Fruit fly (Drosophila melanogaster): ENCODE results near the gene Cpr72Ec.

Cpr72Ec gene

DNA sequence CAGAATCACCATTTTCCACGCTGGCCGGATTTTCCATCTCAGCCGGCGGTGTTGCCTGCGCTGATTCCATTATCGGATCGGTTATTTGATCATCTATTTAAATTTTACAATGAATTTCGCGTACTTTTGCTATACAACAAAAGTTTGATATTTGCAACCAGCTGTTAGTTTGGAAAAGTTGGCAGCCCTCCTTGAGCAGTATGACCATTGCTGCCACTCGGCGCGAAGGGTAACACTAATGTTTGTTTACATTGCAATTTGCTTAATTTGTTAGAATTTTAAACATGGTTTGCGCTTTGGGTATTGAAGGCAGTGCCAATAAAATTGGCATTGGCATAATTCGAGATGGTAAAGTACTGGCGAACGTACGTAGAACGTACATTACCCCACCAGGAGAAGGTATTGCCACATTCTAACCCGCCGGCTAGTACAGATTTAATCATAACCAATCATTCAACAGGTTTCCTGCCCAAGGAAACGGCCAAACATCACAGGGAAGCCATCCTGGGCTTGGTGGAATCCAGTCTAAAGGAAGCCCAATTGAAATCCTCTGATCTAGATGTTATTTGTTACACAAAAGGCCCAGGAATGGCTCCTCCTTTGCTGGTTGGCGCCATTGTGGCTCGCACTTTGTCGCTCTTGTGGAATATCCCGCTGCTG is 15.2 kb downstream of the Cpr72Ec start, which contains the start of the genes Golgin104 and Tcs3:
Golgin104 (minus strand) TSS at position 182 of the 660 bp plus-strand sequence.
Tcs3 (plus strand) TSS at position 222 of the 660 bp plus-strand sequence.
- no peak for TF ChIP-seq CG6689 (GFP tag; IDR thresholded peaks at IDR 0.05)
- no peak for TF ChIP-seq CG10462 (GFP tag; optimal IDR thresholded peaks at IDR 0.05)
- TF ChIP-seq CG13287 (GFP tag; IDR thresholded peaks at IDR 0.05; ENCODE audit: partially characterized antibody), result peak; percentile 49; the same call in 1 of the 2 replicates
- no peak for TF ChIP-seq ERR (GFP tag; optimal IDR thresholded peaks at IDR 0.05)
- no peak for TF ChIP-seq CG31388 (GFP tag; optimal IDR thresholded peaks at IDR 0.05)
- TF ChIP-seq psq (GFP tag; optimal IDR thresholded peaks at IDR 0.05), result no peak
- no peak for TF ChIP-seq so (GFP tag; IDR thresholded peaks at IDR 0.05)
- no peak for TF ChIP-seq fd64A (GFP tag; optimal IDR thresholded peaks at IDR 0.05)
- no peak for TF ChIP-seq unpg (GFP tag; optimal IDR thresholded peaks at IDR 0.05)
- no peak for TF ChIP-seq CG6654 (GFP tag; optimal IDR thresholded peaks at IDR 0.05)
- no peak for TF ChIP-seq CG8089 (GFP tag; optimal IDR thresholded peaks at IDR 0.05)
- no peak for TF ChIP-seq grau (tag; optimal IDR thresholded peaks at IDR 0.05)
- no peak for TF ChIP-seq CG1233 (GFP tag; optimal IDR thresholded peaks at IDR 0.05)
- TF ChIP-seq Bdp1 (GFP tag; optimal IDR thresholded peaks at IDR 0.05), result no peak
- no peak for TF ChIP-seq CG7786 (GFP tag; optimal IDR thresholded peaks at IDR 0.05)
- TF ChIP-seq CG12236 (GFP tag; optimal IDR thresholded peaks at IDR 0.05), result no peak
- no peak for TF ChIP-seq sna (GFP tag; IDR thresholded peaks at IDR 0.05; ENCODE audit: partially characterized antibody)
- TF ChIP-seq Xbp1 (GFP tag; optimal IDR thresholded peaks at IDR 0.05), result no peak
- TF ChIP-seq Sox100B (GFP tag; optimal IDR thresholded peaks at IDR 0.05), result no peak
- no peak for TF ChIP-seq CG12942 (GFP tag; optimal IDR thresholded peaks at IDR 0.05)
- TF ChIP-seq HmgD (GFP tag; optimal IDR thresholded peaks at IDR 0.05), result no peak
- no peak for TF ChIP-seq CG30020 (tag; optimal IDR thresholded peaks at IDR 0.05)
- no peak for TF ChIP-seq slp2 (GFP tag; optimal IDR thresholded peaks at IDR 0.05)
- TF ChIP-seq ind (GFP tag; optimal IDR thresholded peaks at IDR 0.05), result no peak
- TF ChIP-seq h (optimal IDR thresholded peaks at IDR 0.05), result no peak
- peak; percentile 19; the same call in 1 of the 2 replicates for TF ChIP-seq vvl (GFP tag; IDR thresholded peaks at IDR 0.05)
- TF ChIP-seq eyg (GFP tag; optimal IDR thresholded peaks at IDR 0.05), result no peak
- TF ChIP-seq gem (tag; optimal IDR thresholded peaks at IDR 0.05), result no peak
- no peak for TF ChIP-seq mld (GFP tag; IDR thresholded peaks at IDR 0.05; ENCODE audit: partially characterized antibody)
- no peak for TF ChIP-seq cad (GFP tag; optimal IDR thresholded peaks at IDR 0.05)
- no peak for TF ChIP-seq Chrac-16 (GFP tag; optimal IDR thresholded peaks at IDR 0.05)
- TF ChIP-seq stwl (tag; optimal IDR thresholded peaks at IDR 0.05), result peak; percentile 75
- TF ChIP-seq Mad (GFP tag; optimal IDR thresholded peaks at IDR 0.05), result no peak
- no peak for TF ChIP-seq inv (GFP tag; IDR thresholded peaks at IDR 0.05; ENCODE audit: partially characterized antibody)
- no peak for TF ChIP-seq Optix (GFP tag; IDR thresholded peaks at IDR 0.05)
- TF ChIP-seq nmo (GFP tag; optimal IDR thresholded peaks at IDR 0.05), result peak; percentile 8
- TF ChIP-seq CG3726 (GFP tag; IDR thresholded peaks at IDR 0.05), result no peak
- no peak for TF ChIP-seq H2.0 (GFP tag; IDR thresholded peaks at IDR 0.05)
- TF ChIP-seq ci (GFP tag; IDR thresholded peaks at IDR 0.05), result no peak
- TF ChIP-seq CG15696 (tag; optimal IDR thresholded peaks at IDR 0.05), result no peak
- TF ChIP-seq Hr39 (optimal IDR thresholded peaks at IDR 0.05), result no peak
- TF ChIP-seq MESR4 (GFP tag; optimal IDR thresholded peaks at IDR 0.05), result peak; percentile 56
- TF ChIP-seq ro (GFP tag; IDR thresholded peaks at IDR 0.05), result no peak
- 0 out of 3 replicates have a peak, but pooled peaks have one; percentile 21 for TF ChIP-seq otp (GFP tag; IDR thresholded peaks at IDR 0.05)
- no peak for TF ChIP-seq CG11085 (GFP tag; IDR thresholded peaks at IDR 0.05)
- TF ChIP-seq en (GFP tag; optimal IDR thresholded peaks at IDR 0.05), result no peak
- TF ChIP-seq kay (GFP tag; optimal IDR thresholded peaks at IDR 0.05), result no peak
- TF ChIP-seq Deaf1 (tag; optimal IDR thresholded peaks at IDR 0.05), result no peak
- TF ChIP-seq CG14860 (GFP tag; IDR thresholded peaks at IDR 0.05; ENCODE audit: partially characterized antibody), result no peak
- TF ChIP-seq dmrt99B (tag; optimal IDR thresholded peaks at IDR 0.05), result no peak
- no peak for TF ChIP-seq BtbVII (GFP tag; optimal IDR thresholded peaks at IDR 0.05)
- TF ChIP-seq Doc2 (GFP tag; IDR thresholded peaks at IDR 0.05), result no peak
